Fruit fly (Drosophila melanogaster) whole organism, embryonic: ENCODE data around the gene apolpp.

Source experiments
- ATbp ChIP-seq: fragments of 200-800 bp; sonication (Bioruptor generic); optimal IDR thresholded peaks from 2 replicates; lab custom pipeline; 2017; ENCODE audit warnings: missing biosample characterization, mild to moderate bottlenecking, missing genetic modification characterization, missing genetic modification reagents
- Abd-B ChIP-seq: fragments of 200-800 bp; sonication (Bioruptor generic); optimal IDR thresholded peaks from 2 replicates; lab custom pipeline; 2018; ENCODE audit warnings: missing biosample characterization, mild to moderate bottlenecking, missing genetic modification characterization, moderate library complexity
- Atf-2 ChIP-seq: fragments of 200-800 bp; sonication (Bioruptor generic); optimal IDR thresholded peaks from 2 replicates; lab custom pipeline; 2016; ENCODE audit warnings: missing biosample characterization, missing genetic modification characterization
- B-H2 ChIP-seq: fragments of 200-800 bp; sonication (Bioruptor generic); optimal IDR thresholded peaks from 2 replicates; lab custom pipeline; 2018; ENCODE audit warnings: missing biosample characterization, mild to moderate bottlenecking, missing genetic modification characterization
- Bteb2 ChIP-seq: fragments of 200-800 bp; sonication (Bioruptor generic); optimal IDR thresholded peaks from 2 replicates; lab custom pipeline; 2016; ENCODE audit warnings: missing biosample characterization, missing genetic modification characterization
- C15 ChIP-seq: fragments of 200-800 bp; sonication (Bioruptor generic); IDR thresholded peaks from 3 replicates; pipeline ENCODE4 v1.3.6; 2022; ENCODE audit warnings: missing biosample characterization, missing genetic modification characterization
- CG10321 ChIP-seq: fragments of 200-800 bp; sonication (Bioruptor generic); IDR thresholded peaks from 2 replicates; pipeline ENCODE4 v1.3.6; 2022; ENCODE audit warnings: missing biosample characterization, missing genetic modification characterization
- CG10543 ChIP-seq: fragments of 200-800 bp; sonication (Bioruptor generic); optimal IDR thresholded peaks from 3 replicates; lab custom pipeline; 2017; ENCODE audit warnings: missing biosample characterization, mild to moderate bottlenecking, missing genetic modification characterization, moderate library complexity
- CG12942 ChIP-seq: fragments of 200-800 bp; sonication (Bioruptor generic); optimal IDR thresholded peaks from 3 replicates; lab custom pipeline; 2016; ENCODE audit warnings: missing biosample characterization, missing genetic modification characterization
- CG13624 ChIP-seq: fragments of 200-800 bp; sonication (Bioruptor generic); optimal IDR thresholded peaks from 2 replicates; lab custom pipeline; 2016; ENCODE audit warnings: missing biosample characterization, missing genetic modification characterization
- CG14860 ChIP-seq: fragments of 200-800 bp; sonication (Bioruptor generic); IDR thresholded peaks from 3 replicates; pipeline ENCODE4 v1.3.6; 2022; ENCODE audit warnings: missing biosample characterization, missing genetic modification characterization; ENCODE audit not compliant: partially characterized antibody
- CG15073 ChIP-seq: fragments of 200-800 bp; sonication (Bioruptor generic); optimal IDR thresholded peaks from 2 replicates; lab custom pipeline; 2016; ENCODE audit warnings: missing biosample characterization, missing genetic modification characterization
- CG17186 ChIP-seq: fragments of 200-800 bp; sonication (Bioruptor generic); optimal IDR thresholded peaks from 3 replicates; lab custom pipeline; 2017; ENCODE audit warnings: missing biosample characterization, missing genetic modification reagents, missing genetic modification characterization
- CG17328 ChIP-seq: fragments of 200-800 bp; sonication (Bioruptor generic); IDR thresholded peaks from 2 replicates; pipeline ENCODE4 v1.3.6; 2022; ENCODE audit warnings: missing biosample characterization, missing genetic modification characterization
- CG30403 ChIP-seq: fragments of 200-800 bp; sonication (Bioruptor generic); optimal IDR thresholded peaks from 3 replicates; lab custom pipeline; 2016; ENCODE audit warnings: missing biosample characterization, missing genetic modification characterization
- CG30431 ChIP-seq: fragments of 200-800 bp; sonication (Bioruptor generic); optimal IDR thresholded peaks from 2 replicates; lab custom pipeline; 2017; ENCODE audit warnings: missing biosample characterization, missing genetic modification characterization
- CG32767 ChIP-seq: fragments of 200-800 bp; sonication (Bioruptor generic); IDR thresholded peaks from 2 replicates; pipeline ENCODE4 v1.3.6; 2022; ENCODE audit warnings: missing biosample characterization, missing genetic modification characterization
- CG6765 ChIP-seq: fragments of 200-800 bp; sonication (Bioruptor generic); optimal IDR thresholded peaks from 3 replicates; lab custom pipeline; 2017; ENCODE audit warnings: missing biosample characterization, mild to moderate bottlenecking, missing genetic modification characterization
- CG7839 ChIP-seq: fragments of 200-800 bp; sonication (Bioruptor generic); optimal IDR thresholded peaks from 3 replicates; lab custom pipeline; 2018; ENCODE audit warnings: missing biosample characterization, mild to moderate bottlenecking, missing genetic modification characterization, moderate library complexity
- CG8290 ChIP-seq, 3 experiments: fragments of 200-800 bp; sonication (Bioruptor generic); optimal IDR thresholded peaks; 2 replicates each; lab custom pipeline; 2016 to 2019; ENCODE audit warnings: missing biosample characterization in 3 of 3, missing genetic modification characterization in 3 of 3, mild to moderate bottlenecking in 2 of 3, moderate library complexity in 1 of 3
- CG8388 ChIP-seq: fragments of 200-800 bp; sonication (Bioruptor generic); optimal IDR thresholded peaks from 2 replicates; lab custom pipeline; 2019; ENCODE audit warnings: missing biosample characterization, mild to moderate bottlenecking, missing genetic modification characterization, moderate library complexity
- Dip3 ChIP-seq: fragments of 200-800 bp; sonication (Bioruptor generic); optimal IDR thresholded peaks from 3 replicates; lab custom pipeline; 2016; ENCODE audit warnings: missing biosample characterization, missing genetic modification characterization
- Doc3 ChIP-seq: fragments of 200-800 bp; sonication (Bioruptor generic); IDR thresholded peaks from 3 replicates; pipeline ENCODE4 v1.3.6; 2022; ENCODE audit warnings: missing biosample characterization, missing genetic modification characterization; ENCODE audit not compliant: partially characterized antibody
- Eip74EF ChIP-seq, 2 experiments: fragments of 200-800 bp in 1 of 2; fragments of >200 bp in 1 of 2; sonication (Bioruptor generic) in 1 of 2; optimal IDR thresholded peaks; 2 replicates each; lab custom pipeline; 2017 to 2019; ENCODE audit warnings: missing biosample characterization in 2 of 2, missing genetic modification characterization in 2 of 2, mild to moderate bottlenecking in 1 of 2, moderate library complexity in 1 of 2
- HmgZ ChIP-seq: fragments of 200-800 bp; sonication (Bioruptor generic); optimal IDR thresholded peaks from 2 replicates; lab custom pipeline; 2018; ENCODE audit warnings: missing biosample characterization, mild to moderate bottlenecking, missing genetic modification characterization
- Hmx ChIP-seq: fragments of 200-800 bp; sonication (Bioruptor generic); optimal IDR thresholded peaks from 2 replicates; lab custom pipeline; 2016; ENCODE audit warnings: missing biosample characterization, missing genetic modification characterization
- Hr3 ChIP-seq: fragments of 200-800 bp; sonication (Bioruptor generic); optimal IDR thresholded peaks from 3 replicates; lab custom pipeline; 2016; ENCODE audit warnings: missing biosample characterization, missing genetic modification characterization
- MBD-R2 ChIP-seq: fragments of 200-800 bp; sonication (Bioruptor generic); IDR thresholded peaks from 2 replicates; pipeline ENCODE4 v1.3.6; 2022; ENCODE audit warnings: missing biosample characterization, missing genetic modification characterization
- Rfx ChIP-seq: fragments of 200-800 bp; sonication (Bioruptor generic); IDR thresholded peaks from 2 replicates; pipeline ENCODE4 v1.3.6; 2022; ENCODE audit warnings: missing biosample characterization, missing genetic modification characterization
- Side ChIP-seq: fragments of 200-800 bp; sonication (Bioruptor generic); optimal IDR thresholded peaks from 2 replicates; lab custom pipeline; 2016; ENCODE audit warnings: missing biosample characterization, missing genetic modification characterization
- Stat92E ChIP-seq, 3 experiments: fragments of >200 bp in 2 of 3; fragments of 200-800 bp in 1 of 3; sonication (Bioruptor generic) in 1 of 3; optimal IDR thresholded peaks; 2 replicates each; lab custom pipeline; 2017 to 2019; ENCODE audit warnings: missing biosample characterization in 3 of 3, missing genetic modification characterization in 3 of 3, mild to moderate bottlenecking in 1 of 3, moderate library complexity in 1 of 3
- Xrp1 ChIP-seq: fragments of 200-800 bp; sonication (Bioruptor generic); IDR thresholded peaks from 2 replicates; pipeline ENCODE4 v1.3.6; 2022; ENCODE audit warnings: missing biosample characterization, missing genetic modification characterization
- YL-1 ChIP-seq: fragments of 200-800 bp; sonication (Bioruptor generic); optimal IDR thresholded peaks from 3 replicates; lab custom pipeline; 2017; ENCODE audit warnings: missing biosample characterization, mild to moderate bottlenecking, missing genetic modification characterization
- chn ChIP-seq: fragments of 200-800 bp; sonication (Bioruptor generic); optimal IDR thresholded peaks from 2 replicates; lab custom pipeline; 2016; ENCODE audit warnings: missing biosample characterization, missing genetic modification characterization
- crp ChIP-seq, 2 experiments: fragments of 200-800 bp; sonication (Bioruptor generic); optimal IDR thresholded peaks; 2 replicates in 1 of 2; 3 replicates in 1 of 2; lab custom pipeline; 2017; ENCODE audit warnings: missing biosample characterization in 2 of 2, missing genetic modification characterization in 2 of 2, mild to moderate bottlenecking in 1 of 2, moderate library complexity in 1 of 2
- dan ChIP-seq: fragments of 200-800 bp; sonication (Bioruptor generic); IDR thresholded peaks from 2 replicates; pipeline ENCODE4 v1.3.6; 2022; ENCODE audit warnings: missing biosample characterization, missing genetic modification characterization
- disco-r ChIP-seq: fragments of 200-800 bp; sonication (Bioruptor generic); optimal IDR thresholded peaks from 2 replicates; lab custom pipeline; 2016; ENCODE audit warnings: missing biosample characterization, missing genetic modification characterization
- dmrt11E ChIP-seq: fragments of 200-800 bp; sonication (Bioruptor generic); optimal IDR thresholded peaks from 3 replicates; lab custom pipeline; 2018; ENCODE audit warnings: missing biosample characterization, mild to moderate bottlenecking, missing genetic modification characterization, moderate library complexity
- gt ChIP-seq: fragments of 200-800 bp; sonication (Bioruptor generic); IDR thresholded peaks from 2 replicates; pipeline ENCODE4 v1.3.6; 2022; ENCODE audit warnings: missing biosample characterization, missing genetic modification characterization
- hb ChIP-seq: fragments of 200-800 bp; sonication (Bioruptor generic); IDR thresholded peaks from 3 replicates; pipeline ENCODE4 v1.3.6; 2022; ENCODE audit warnings: missing biosample characterization, missing genetic modification characterization; ENCODE audit not compliant: partially characterized antibody
- insv ChIP-seq, 2 experiments: fragments of 200-800 bp; sonication (Bioruptor generic); optimal IDR thresholded peaks; 3 replicates each; lab custom pipeline; 2016 to 2018; ENCODE audit warnings: missing biosample characterization in 2 of 2, missing genetic modification characterization in 2 of 2
- ken ChIP-seq: fragments of 200-800 bp; sonication (Bioruptor generic); IDR thresholded peaks from 3 replicates; pipeline ENCODE4 v1.3.6; 2022; ENCODE audit warnings: missing biosample characterization, missing genetic modification characterization
- pfk ChIP-seq: fragments of 200-800 bp; sonication (Bioruptor generic); optimal IDR thresholded peaks from 2 replicates; lab custom pipeline; 2018; ENCODE audit warnings: missing biosample characterization, mild to moderate bottlenecking, missing genetic modification characterization, moderate library complexity
- rib ChIP-seq: fragments of 200-800 bp; sonication (Bioruptor generic); IDR thresholded peaks from 2 replicates; pipeline ENCODE4 v1.3.6; 2022; ENCODE audit warnings: missing biosample characterization, missing genetic modification characterization
- sc ChIP-seq, 3 experiments: fragments of >200 bp in 2 of 3; fragments of 200-800 bp in 1 of 3; sonication (Bioruptor generic) in 1 of 3; optimal IDR thresholded peaks; 2 replicates in 2 of 3; 3 replicates in 1 of 3; lab custom pipeline; 2017; ENCODE audit warnings: mild to moderate bottlenecking in 1 of 3, missing biosample characterization in 1 of 3, missing genetic modification characterization in 1 of 3, missing genetic modification reagents in 1 of 3
- sima ChIP-seq: fragments of 200-800 bp; sonication (Bioruptor generic); optimal IDR thresholded peaks from 2 replicates; lab custom pipeline; 2016; ENCODE audit warnings: missing biosample characterization, missing genetic modification characterization
- slou ChIP-seq: fragments of 200-800 bp; sonication (Bioruptor generic); optimal IDR thresholded peaks from 3 replicates; lab custom pipeline; 2016; ENCODE audit warnings: missing biosample characterization, missing genetic modification characterization
- sug ChIP-seq: fragments of 200-800 bp; optimal IDR thresholded peaks from 2 replicates; lab custom pipeline; 2019; ENCODE audit warnings: missing biosample characterization, mild to moderate bottlenecking, missing genetic modification characterization, moderate library complexity
- trh ChIP-seq: fragments of 200-800 bp; sonication (Bioruptor generic); optimal IDR thresholded peaks from 2 replicates; lab custom pipeline; 2016; ENCODE audit warnings: missing biosample characterization, missing genetic modification characterization
- vvl ChIP-seq: fragments of 200-800 bp; sonication (Bioruptor generic); IDR thresholded peaks from 2 replicates; pipeline ENCODE4 v1.3.6; 2022; ENCODE audit warnings: missing biosample characterization, missing genetic modification characterization

apolpp gene

DNA sequence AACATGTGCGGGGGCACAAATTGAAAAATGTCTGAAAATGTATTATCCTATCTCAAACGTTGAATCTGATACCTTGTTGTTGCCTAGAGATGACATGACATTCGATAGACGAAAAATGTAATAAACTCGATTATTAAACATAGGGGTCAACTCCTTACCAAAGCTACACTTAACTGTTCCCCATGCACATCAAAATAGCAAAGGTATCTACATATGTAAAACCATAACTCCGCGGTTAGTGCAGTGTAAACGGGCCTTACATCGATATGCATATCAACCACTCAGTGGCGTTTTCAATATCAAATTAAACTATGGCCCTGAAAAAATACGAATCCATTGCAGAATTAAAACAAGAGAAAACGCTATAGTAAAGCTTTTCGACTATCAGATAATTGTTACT, 9.5 kb upstream of the apolpp start (continued):
- TF ChIP-seq insv (GFP tag; optimal IDR thresholded peaks at IDR 0.05; lab: Kevin White, UChicago): no peak
- no peak for TF ChIP-seq Eip74EF (GFP tag; optimal IDR thresholded peaks at IDR 0.05; lab: Kevin White, UChicago)
- peak; percentile 51 for TF ChIP-seq CG17186 (GFP tag; lab: Kevin White, UChicago)
- no peak for TF ChIP-seq Bteb2 (GFP tag; lab: Kevin White, UChicago)
- no peak for TF ChIP-seq CG6765 (GFP tag; lab: Kevin White, UChicago)
- TF ChIP-seq pfk (GFP tag; lab: Kevin White, UChicago): peak; percentile 82
- no peak for TF ChIP-seq CG17328 (GFP tag; lab: Robert Waterston, UW)
- no peak for TF ChIP-seq Doc3
- no peak for TF ChIP-seq B-H2 (GFP tag; lab: Kevin White, UChicago)
- TF ChIP-seq CG14860: no peak
- TF ChIP-seq C15 (GFP tag; lab: Robert Waterston, UW): no peak
- TF ChIP-seq Side: no peak
- TF ChIP-seq slou (GFP tag; lab: Kevin White, UChicago): no peak
- no peak for TF ChIP-seq trh
- no peak for TF ChIP-seq vvl (GFP tag; lab: Robert Waterston, UW)
- no peak for TF ChIP-seq ATbp (GFP tag; lab: Kevin White, UChicago)
- TF ChIP-seq CG8388 (GFP tag; lab: Kevin White, UChicago): no peak
- no peak for TF ChIP-seq CG7839 (tag; lab: Kevin White, UChicago)
- no peak for TF ChIP-seq hb (GFP tag; lab: Robert Waterston, UW)
- TF ChIP-seq dan (GFP tag; lab: Robert Waterston, UW): no peak
- no peak for TF ChIP-seq crp (GFP tag; optimal IDR thresholded peaks at IDR 0.05; lab: Kevin White, UChicago)
- peak; percentile 22 for TF ChIP-seq CG12942 (GFP tag; lab: Kevin White, UChicago)
- peak; percentile 50 for TF ChIP-seq HmgZ
- TF ChIP-seq Dip3 (GFP tag; lab: Kevin White, UChicago): no peak
- no peak for TF ChIP-seq CG10543 (GFP tag; lab: Kevin White, UChicago)
- peak; percentile 37 for TF ChIP-seq YL-1 (GFP tag; lab: Kevin White, UChicago)
- no peak for TF ChIP-seq CG32767
- TF ChIP-seq Abd-B: no peak
- TF ChIP-seq sug (tag; lab: Kevin White, UChicago): no peak
- no peak for TF ChIP-seq Stat92E (GFP tag; optimal IDR thresholded peaks at IDR 0.05; lab: Kevin White, UChicago)
- no peak for TF ChIP-seq CG10321 (GFP tag; lab: Robert Waterston, UW)
- peak; percentile 71 for TF ChIP-seq CG8290 (GFP tag; optimal IDR thresholded peaks at IDR 0.05; lab: Kevin White, UChicago)
- TF ChIP-seq CG8290 (tag; optimal IDR thresholded peaks at IDR 0.05; lab: Kevin White, UChicago): peak; percentile 57 to 80
- TF ChIP-seq chn (GFP tag; lab: Kevin White, UChicago): no peak
- TF ChIP-seq sc (optimal IDR thresholded peaks at IDR 0.05; lab: Kevin White, UChicago): no peak
- TF ChIP-seq sc (GFP tag; optimal IDR thresholded peaks at IDR 0.05; lab: Kevin White, UChicago): peak; percentile 1
- TF ChIP-seq Hr3 (GFP tag; lab: Kevin White, UChicago): peak; percentile 18
- no peak for TF ChIP-seq CG15073 (GFP tag; lab: Kevin White, UChicago)
- no peak for TF ChIP-seq sima (GFP tag; lab: Kevin White, UChicago)
- no peak for TF ChIP-seq gt (GFP tag; lab: Robert Waterston, UW)
- TF ChIP-seq Hmx (GFP tag; lab: Kevin White, UChicago): no peak
- TF ChIP-seq disco-r (GFP tag; lab: Kevin White, UChicago): no peak
- no peak for TF ChIP-seq CG30403 (GFP tag; lab: Kevin White, UChicago)
- no peak for TF ChIP-seq ken (GFP tag; lab: Robert Waterston, UW)
- no peak for TF ChIP-seq dmrt11E
- no peak for TF ChIP-seq Xrp1
- no peak for TF ChIP-seq Atf-2 (GFP tag; lab: Kevin White, UChicago)
- no peak for TF ChIP-seq Rfx (GFP tag; lab: Robert Waterston, UW)
- TF ChIP-seq CG30431: no peak
- no peak; the same call in 1 of the 2 replicates for TF ChIP-seq MBD-R2
- TF ChIP-seq CG13624 (GFP tag; lab: Kevin White, UChicago): no peak
- no peak for TF ChIP-seq rib (GFP tag; lab: Robert Waterston, UW)
